Fruit fly (Drosophila melanogaster) whole organism: ENCODE results near the gene CG18747.

Experiments
- CG8478 ChIP-seq: fragments of >200 bp; optimal IDR thresholded peaks from 2 replicates; lab custom pipeline; 2018; ENCODE audit warnings: inconsistent platforms
- pan ChIP-seq: fragments of >200 bp; optimal IDR thresholded peaks from 2 replicates; lab custom pipeline; 2017
- psq ChIP-seq: fragments of >200 bp; optimal IDR thresholded peaks from 2 replicates; lab custom pipeline; 2017

- TF ChIP-seq pan, result no peak
- TF ChIP-seq CG8478, result no peak
- TF ChIP-seq psq (lab: Kevin White, UChicago), result no peak
Observed at dm6 chr3R:7793855-7794254, 10.6 kb upstream of the CG18747 start, which contains the start of gene CG2641.
